Worm (Caenorhabditis elegans): ENCODE measurements around the gene D2096.12.

- TF ChIP-seq ceh-39 (tag; optimal IDR thresholded peaks at IDR 0.05): no peak
- TF ChIP-seq lin-13 (tag; optimal IDR thresholded peaks at IDR 0.05): no peak
- TF ChIP-seq nhr-28 (tag; optimal IDR thresholded peaks at IDR 0.05): no peak
- no peak for TF ChIP-seq unc-62 (GFP tag; optimal IDR thresholded peaks at IDR 0.05)
- no peak for TF ChIP-seq drap-1 (GFP tag; optimal IDR thresholded peaks at IDR 0.05)
- no peak for TF ChIP-seq M03D4.4 (tag; optimal IDR thresholded peaks at IDR 0.05)
- no peak for TF ChIP-seq mep-1 (tag; optimal IDR thresholded peaks at IDR 0.05)
- no peak for TF ChIP-seq ham-2 (GFP tag; optimal IDR thresholded peaks at IDR 0.05)
- TF ChIP-seq unc-39 (tag; optimal IDR thresholded peaks at IDR 0.05): no peak
- no peak for TF ChIP-seq mls-2 (tag; optimal IDR thresholded peaks at IDR 0.05)
- TF ChIP-seq snpc-4 (tag; optimal IDR thresholded peaks at IDR 0.05): no peak
- no peak for TF ChIP-seq pha-4 (tag; optimal IDR thresholded peaks at IDR 0.05)
- no peak for TF ChIP-seq mab-5 (tag; optimal IDR thresholded peaks at IDR 0.05)
Measured at ce11 chrIV:8382695-8383094, 19.4 kb downstream of the D2096.12 start, which contains the start of gene D2096.9.

Measured in whole organism, mixed stage, embryonic.